Fruit fly (Drosophila melanogaster) S2 (cell line): ENCODE data around the gene CG4467.

Source experiments
- CG8478 ChIP-seq: fragments of >200 bp; optimal IDR thresholded peaks from 2 replicates; lab custom pipeline; 2018
- CTCF ChIP-seq, 2 experiments: fragments of >200 bp; optimal IDR thresholded peaks; 2 replicates each; lab custom pipeline; 2018

DNA sequence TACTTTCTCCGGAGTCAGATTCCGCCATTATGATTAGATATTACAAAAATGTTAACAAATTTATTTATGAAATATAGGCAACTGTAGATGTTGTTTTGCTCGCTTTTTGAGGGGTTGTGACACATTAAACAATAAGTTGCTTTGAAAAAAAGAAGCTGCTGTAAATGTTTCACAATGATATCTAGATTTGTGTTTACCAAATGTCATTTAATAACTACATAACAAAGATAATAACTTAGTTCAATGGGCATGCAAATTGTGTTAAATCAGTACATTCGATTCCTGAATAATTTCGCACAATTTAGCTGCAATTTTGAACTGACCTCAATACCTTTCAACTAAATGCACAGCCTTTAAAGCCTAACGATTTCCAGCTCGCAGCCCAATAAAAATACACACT lies 44.8 kb downstream of the CG4467 start, which contains the start of gene fzo:
- no peak for TF ChIP-seq CG8478 (lab: Kevin White, UChicago)
- no peak for TF ChIP-seq CTCF (optimal IDR thresholded peaks at IDR 0.05; lab: Kevin White, UChicago)
